Worm (Caenorhabditis elegans) whole organism, L4 larva: ENCODE data around the gene mrpl-40.

Source experiments
- F10B5.3 ChIP-seq: sonication (generic microtip); optimal IDR thresholded peaks from 2 replicates; lab custom pipeline; 2016; ENCODE audit warnings: mild to moderate bottlenecking, missing genetic modification characterization, missing compliant biosample characterization
- F26F4.8 ChIP-seq: fragments of 200-800 bp; sonication (Bioruptor generic); conservative IDR thresholded peaks from 2 replicates; pipeline ENCODE4 v1.3.6; 2022; ENCODE audit warnings: missing genetic modification characterization, missing compliant biosample characterization
- F37D6.2 ChIP-seq: sonication (generic microtip); optimal IDR thresholded peaks from 2 replicates; lab custom pipeline; 2016; ENCODE audit warnings: mild to moderate bottlenecking, missing genetic modification characterization, missing compliant biosample characterization
- F49E8.2 ChIP-seq: sonication (generic microtip); optimal IDR thresholded peaks from 2 replicates; lab custom pipeline; 2016; ENCODE audit warnings: missing compliant biosample characterization, mild to moderate bottlenecking, missing genetic modification characterization, borderline replicate concordance
- Y105C5A.15 ChIP-seq: fragments of 200-800 bp; sonication (Bioruptor generic); IDR thresholded peaks from 2 replicates; pipeline ENCODE4 v1.3.6; 2022; ENCODE audit warnings: missing genetic modification characterization, missing compliant biosample characterization
- Y75B8A.6 ChIP-seq: fragments of 200-800 bp; sonication (Bioruptor generic); IDR thresholded peaks from 2 replicates; pipeline ENCODE4 v1.3.6; 2022; ENCODE audit warnings: missing genetic modification reagents, missing genetic modification characterization, missing compliant biosample characterization
- ZK337.2 ChIP-seq: fragments of 200-800 bp; sonication (Bioruptor generic); IDR thresholded peaks from 2 replicates; pipeline ENCODE4 v1.3.6; 2022; ENCODE audit warnings: missing genetic modification reagents, missing genetic modification characterization, missing compliant biosample characterization
- ZK546.5 ChIP-seq, 2 experiments: sonication (generic microtip); optimal IDR thresholded peaks; 2 replicates each; lab custom pipeline; 2017; ENCODE audit warnings: missing biosample characterization in 2 of 2, missing genetic modification characterization in 2 of 2
- aha-1 ChIP-seq: fragments of 150-350 bp; peaks from one replicate; lab custom pipeline; 2014; ENCODE audit warnings: missing biosample characterization, missing genetic modification characterization
- ama-1 ChIP-seq: fragments of 150-350 bp; optimal IDR thresholded peaks from 2 replicates; lab custom pipeline; 2014; ENCODE audit warnings: inconsistent platforms, mixed read lengths
- attf-4 ChIP-seq: sonication (generic microtip); optimal IDR thresholded peaks from 3 replicates; lab custom pipeline; 2017; ENCODE audit warnings: missing biosample characterization, missing genetic modification characterization
- ceh-32 ChIP-seq: sonication (generic microtip); optimal IDR thresholded peaks from 2 replicates; lab custom pipeline; 2016; ENCODE audit warnings: mild to moderate bottlenecking, missing genetic modification characterization, missing compliant biosample characterization; ENCODE audit not compliant: poor library complexity
- ceh-82 ChIP-seq: sonication (generic microtip); optimal IDR thresholded peaks from 2 replicates; lab custom pipeline; 2017; ENCODE audit warnings: missing biosample characterization, missing genetic modification characterization
- daf-12 ChIP-seq: fragments of 150-350 bp; optimal IDR thresholded peaks from 2 replicates; lab custom pipeline; 2014; ENCODE audit warnings: missing biosample characterization, missing genetic modification reagents, missing genetic modification characterization
- daf-16 ChIP-seq, 3 experiments: sonication (generic microtip); optimal IDR thresholded peaks; 2 replicates each; lab custom pipeline; 2016 to 2017; ENCODE audit warnings: missing genetic modification characterization in 3 of 3, missing genetic modification reagents in 3 of 3, mild to moderate bottlenecking in 2 of 3, missing compliant biosample characterization in 2 of 3, missing biosample characterization in 1 of 3, moderate library complexity in 1 of 3
- daf-19 ChIP-seq: fragments of 200-800 bp; sonication (Bioruptor generic); conservative IDR thresholded peaks from 2 replicates; pipeline ENCODE4 v1.3.6; 2022; ENCODE audit warnings: missing genetic modification characterization, missing compliant biosample characterization
- daf-8 ChIP-seq: fragments of 200-800 bp; sonication (Bioruptor generic); IDR thresholded peaks from 2 replicates; pipeline ENCODE4 v1.3.6; 2022; ENCODE audit warnings: missing genetic modification characterization, missing compliant biosample characterization
- dmd-6 ChIP-seq: fragments of 200-800 bp; sonication (Bioruptor generic); IDR thresholded peaks from 2 replicates; pipeline ENCODE4 v1.3.6; 2022; ENCODE audit warnings: missing genetic modification reagents, missing genetic modification characterization, missing compliant biosample characterization
- dmd-9 ChIP-seq: fragments of 200-800 bp; sonication (Bioruptor generic); IDR thresholded peaks from 2 replicates; pipeline ENCODE4 v1.3.6; 2022; ENCODE audit warnings: missing genetic modification reagents, missing genetic modification characterization, missing compliant biosample characterization
- fkh-10 ChIP-seq: fragments of 150-350 bp; optimal IDR thresholded peaks from 2 replicates; lab custom pipeline; 2014; ENCODE audit warnings: missing biosample characterization, missing genetic modification reagents, missing genetic modification characterization
- hif-1 ChIP-seq, 2 experiments: sonication (generic microtip); optimal IDR thresholded peaks; 2 replicates each; lab custom pipeline; 2016 to 2017; ENCODE audit warnings: missing compliant biosample characterization in 2 of 2, missing genetic modification characterization in 2 of 2, missing genetic modification reagents in 2 of 2, missing genotype in 2 of 2, mild to moderate bottlenecking in 1 of 2
- hlh-30 ChIP-seq: sonication (generic microtip); optimal IDR thresholded peaks from 2 replicates; lab custom pipeline; 2017; ENCODE audit warnings: antibody characterized with exemption, mild to moderate bottlenecking, missing genetic modification characterization, missing compliant biosample characterization; ENCODE audit not compliant: insufficient read depth
- lin-15B ChIP-seq: fragments of 150-350 bp; sonication (generic microtip); optimal IDR thresholded peaks from 3 replicates; lab custom pipeline; 2014; ENCODE audit warnings: missing biosample characterization, missing genetic modification characterization
- lin-38 ChIP-seq: fragments of 200-800 bp; sonication (Bioruptor generic); IDR thresholded peaks from 2 replicates; pipeline ENCODE4 v1.3.6; 2022; ENCODE audit warnings: missing genetic modification reagents, missing genetic modification characterization, missing compliant biosample characterization
- lin-39 ChIP-seq: fragments of 150-350 bp; optimal IDR thresholded peaks from 2 replicates; lab custom pipeline; 2014; ENCODE audit warnings: missing biosample characterization, missing genetic modification reagents, missing genetic modification characterization
- lir-3 ChIP-seq: sonication (generic microtip); optimal IDR thresholded peaks from 2 replicates; lab custom pipeline; 2016; ENCODE audit warnings: mild to moderate bottlenecking, missing genetic modification characterization, missing compliant biosample characterization
- mdt-29 ChIP-seq: fragments of 200-800 bp; sonication (Bioruptor generic); IDR thresholded peaks from 2 replicates; pipeline ENCODE4 v1.3.6; 2022; ENCODE audit warnings: missing genetic modification reagents, missing genetic modification characterization, missing compliant biosample characterization
- mep-1 ChIP-seq: fragments of 150-350 bp; sonication (generic microtip); optimal IDR thresholded peaks from 3 replicates; lab custom pipeline; 2014; ENCODE audit warnings: missing biosample characterization, missing genetic modification characterization
- mes-2 ChIP-seq: sonication (generic microtip); optimal IDR thresholded peaks from 2 replicates; lab custom pipeline; 2016; ENCODE audit warnings: missing genotype, mild to moderate bottlenecking, missing genetic modification characterization, missing compliant biosample characterization; ENCODE audit not compliant: poor library complexity, severe bottlenecking
- mxl-3 ChIP-seq: fragments of 200-800 bp; sonication (Bioruptor generic); optimal IDR thresholded peaks from 2 replicates; lab custom pipeline; 2018; ENCODE audit warnings: mild to moderate bottlenecking, missing genetic modification characterization, missing compliant biosample characterization
- nhr-10 ChIP-seq: fragments of 150-350 bp; optimal IDR thresholded peaks from 2 replicates; lab custom pipeline; 2014; ENCODE audit warnings: missing biosample characterization, missing genetic modification characterization
- nhr-11 ChIP-seq: fragments of 150-350 bp; optimal IDR thresholded peaks from 2 replicates; lab custom pipeline; 2014; ENCODE audit warnings: missing biosample characterization, missing genetic modification characterization
- nhr-237 ChIP-seq: sonication (generic microtip); optimal IDR thresholded peaks from 2 replicates; lab custom pipeline; 2017; ENCODE audit warnings: missing biosample characterization, missing genetic modification characterization
- nhr-25 ChIP-seq: sonication (generic microtip); optimal IDR thresholded peaks from 2 replicates; lab custom pipeline; 2017; ENCODE audit warnings: missing genetic modification characterization, mild to moderate bottlenecking, missing compliant biosample characterization, antibody characterized with exemption, moderate library complexity, borderline replicate concordance; ENCODE audit not compliant: insufficient read depth
- nhr-41 ChIP-seq: fragments of 200-800 bp; sonication (Bioruptor generic); IDR thresholded peaks from 2 replicates; pipeline ENCODE4 v1.3.6; 2022; ENCODE audit warnings: missing genetic modification reagents, missing genetic modification characterization, missing compliant biosample characterization
- nhr-48 ChIP-seq: sonication (generic microtip); optimal IDR thresholded peaks from 2 replicates; lab custom pipeline; 2016; ENCODE audit warnings: mild to moderate bottlenecking, missing genetic modification characterization, missing compliant biosample characterization
- nhr-6 ChIP-seq: fragments of 150-350 bp; optimal IDR thresholded peaks from 2 replicates; lab custom pipeline; 2014; ENCODE audit warnings: missing biosample characterization, missing genetic modification characterization
- php-3 ChIP-seq: fragments of 200-800 bp; sonication (Bioruptor generic); IDR thresholded peaks from 2 replicates; pipeline ENCODE4 v1.3.6; 2022; ENCODE audit warnings: missing genetic modification reagents, missing genetic modification characterization, missing compliant biosample characterization
- pqm-1 ChIP-seq: sonication (generic microtip); optimal IDR thresholded peaks from 2 replicates; lab custom pipeline; 2017; ENCODE audit warnings: missing biosample characterization, missing genetic modification characterization
- saeg-2 ChIP-seq: fragments of 200-800 bp; sonication (Bioruptor generic); IDR thresholded peaks from 2 replicates; pipeline ENCODE4 v1.3.6; 2022; ENCODE audit warnings: missing genetic modification reagents, missing genetic modification characterization, missing compliant biosample characterization
- snpc-1.2 ChIP-seq: fragments of 200-800 bp; sonication (Bioruptor generic); IDR thresholded peaks from 2 replicates; pipeline ENCODE4 v1.3.6; 2022; ENCODE audit warnings: missing genetic modification reagents, missing genetic modification characterization, missing compliant biosample characterization
- spr-3 ChIP-seq: fragments of 200-800 bp; sonication (Bioruptor generic); optimal IDR thresholded peaks from 2 replicates; lab custom pipeline; 2018; ENCODE audit warnings: mild to moderate bottlenecking, missing genetic modification characterization, missing compliant biosample characterization
- unc-62 ChIP-seq, 3 experiments: fragments of 150-350 bp in 1 of 3; sonication (generic microtip); optimal IDR thresholded peaks in 2 of 3; peaks in 1 of 3; 1 replicate in 1 of 3; 2 replicates in 2 of 3; lab custom pipeline; 2014 to 2017; ENCODE audit warnings: missing biosample characterization in 3 of 3, missing genetic modification characterization in 3 of 3, missing genetic modification reagents in 3 of 3, missing genotype in 1 of 3
- vab-7 ChIP-seq: fragments of 200-800 bp; sonication (Bioruptor generic); IDR thresholded peaks from 2 replicates; pipeline ENCODE4 v1.3.6; 2022; ENCODE audit warnings: missing genetic modification reagents, missing genetic modification characterization, missing compliant biosample characterization
- zag-1 ChIP-seq: fragments of 150-350 bp; optimal IDR thresholded peaks from 2 replicates; lab custom pipeline; 2014; ENCODE audit warnings: missing biosample characterization, missing genetic modification characterization
- zfp-3 ChIP-seq: fragments of 200-800 bp; sonication (Bioruptor generic); conservative IDR thresholded peaks from 2 replicates; pipeline ENCODE4 v1.3.6; 2022; ENCODE audit warnings: missing genetic modification reagents, missing genetic modification characterization, missing compliant biosample characterization
- ztf-11 ChIP-seq: fragments of 150-350 bp; optimal IDR thresholded peaks from 2 replicates; lab custom pipeline; 2014; ENCODE audit warnings: missing biosample characterization, missing genetic modification characterization

mrpl-40 gene

DNA sequence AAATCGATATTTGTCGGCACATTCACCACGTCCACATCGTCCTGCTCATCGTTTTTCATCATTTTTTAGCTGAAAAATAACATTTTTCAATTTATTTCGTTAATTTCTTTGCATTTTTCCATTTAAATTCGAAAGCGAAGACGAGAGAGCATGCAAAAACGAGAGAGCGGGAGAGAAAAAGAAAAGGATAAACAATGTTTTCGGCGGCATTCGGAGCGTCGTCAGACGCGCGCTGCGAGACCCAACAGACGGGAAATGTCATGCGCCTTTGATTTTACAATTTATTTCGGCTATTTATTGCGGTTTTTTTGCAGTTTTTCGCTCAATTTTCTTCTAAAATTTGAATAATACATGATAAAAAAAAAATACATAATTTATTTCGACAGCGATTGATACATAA is 1.0 kb upstream of the mrpl-40 start, which contains the start of gene attf-3 (continued):
- TF ChIP-seq daf-19 (GFP tag; lab: Robert Waterston, UW): no peak
- peak; percentile 60 for TF ChIP-seq mep-1 (tag; lab: Kevin White, UChicago)
- no peak for TF ChIP-seq aha-1 (tag; lab: Kevin White, UChicago)
- peak; percentile 74 for TF ChIP-seq mes-2 (tag; lab: Kevin White, UChicago)
- no peak for TF ChIP-seq ztf-11 (tag; lab: Kevin White, UChicago)
- TF ChIP-seq F26F4.8: no peak
- TF ChIP-seq ceh-32 (tag; lab: Kevin White, UChicago): no peak
- TF ChIP-seq lir-3: no peak
- no peak for TF ChIP-seq F10B5.3 (tag; lab: Kevin White, UChicago)
- TF ChIP-seq hlh-30 (tag; lab: Kevin White, UChicago): peak; percentile 63
- no peak for TF ChIP-seq lin-39 (tag; lab: Kevin White, UChicago)
- no peak for TF ChIP-seq ceh-82

- no peak for TF ChIP-seq mxl-3 (GFP tag; lab: Kevin White, UChicago)
- no peak for TF ChIP-seq daf-8
- no peak for TF ChIP-seq daf-12 (tag; lab: Kevin White, UChicago)
- TF ChIP-seq nhr-41 (GFP tag; lab: Robert Waterston, UW): no peak
- no peak for TF ChIP-seq nhr-11 (tag; lab: Kevin White, UChicago)
- TF ChIP-seq aha-1 (tag; lab: Kevin White, UChicago): no peak
- peak; percentile 71 for TF ChIP-seq snpc-1.2 (GFP tag; lab: Robert Waterston, UW)
- TF ChIP-seq dmd-6: peak; percentile 40
- TF ChIP-seq vab-7 (GFP tag; lab: Robert Waterston, UW): peak; percentile 61; the same call in 1 of the 2 replicates
- peak; percentile 72 for TF ChIP-seq mes-2 (tag; lab: Kevin White, UChicago)
- 0 out of 2 replicates have a peak, but pooled peaks have one; percentile 55 for TF ChIP-seq dmd-9 (GFP tag; lab: Robert Waterston, UW)
- TF ChIP-seq F49E8.2 (tag; lab: Kevin White, UChicago): peak; percentile 88
- peak; percentile 51; the same call in 1 of the 2 replicates for TF ChIP-seq zfp-3 (GFP tag; lab: Robert Waterston, UW)
- TF ChIP-seq ZK546.5 (tag; optimal IDR thresholded peaks at IDR 0.05; lab: Kevin White, UChicago): no peak
- peak; percentile 89 for TF ChIP-seq ama-1 (lab: Kevin White, UChicago)
- TF ChIP-seq mdt-29 (GFP tag; lab: Robert Waterston, UW): no peak
- TF ChIP-seq nhr-6 (tag; lab: Kevin White, UChicago): no peak
- TF ChIP-seq daf-16 (GFP tag; optimal IDR thresholded peaks at IDR 0.05; lab: Kevin White, UChicago): peak in 1 of 2 experiments; percentile 75
- peak; percentile 41 for TF ChIP-seq daf-16 (tag; optimal IDR thresholded peaks at IDR 0.05; lab: Kevin White, UChicago)
- TF ChIP-seq unc-62 (GFP tag; optimal IDR thresholded peaks at IDR 0.05 in 1 of 2; lab: Kevin White, UChicago): peak in 1 of 2 experiments; percentile 84
- TF ChIP-seq unc-62 (tag; optimal IDR thresholded peaks at IDR 0.05; lab: Kevin White, UChicago): no peak
- TF ChIP-seq spr-3 (GFP tag; lab: Kevin White, UChicago): peak; percentile 52
- no peak for TF ChIP-seq nhr-25 (tag; lab: Kevin White, UChicago)
- TF ChIP-seq Y75B8A.6 (GFP tag; lab: Robert Waterston, UW): no peak
- TF ChIP-seq fkh-10 (GFP tag; lab: Kevin White, UChicago): no peak
- no peak for TF ChIP-seq ZK337.2
- TF ChIP-seq nhr-10 (tag; lab: Kevin White, UChicago): no peak
- no peak for TF ChIP-seq nhr-48 (tag; lab: Kevin White, UChicago)
- no peak for TF ChIP-seq F37D6.2
- no peak for TF ChIP-seq lin-15B (tag; lab: Kevin White, UChicago)
- TF ChIP-seq ceh-82: no peak
- no peak for TF ChIP-seq attf-4 (tag; lab: Kevin White, UChicago)
- peak; percentile 39 for TF ChIP-seq lir-3
- no peak for TF ChIP-seq pqm-1 (tag; lab: Kevin White, UChicago)
- peak; percentile 46; the same call in 1 of the 2 replicates for TF ChIP-seq php-3 (GFP tag; lab: Robert Waterston, UW)
- TF ChIP-seq nhr-237 (tag; lab: Kevin White, UChicago): no peak
- no peak for TF ChIP-seq ztf-11 (tag; lab: Kevin White, UChicago)
- TF ChIP-seq hif-1 (tag; optimal IDR thresholded peaks at IDR 0.05; lab: Kevin White, UChicago): no peak
- peak; percentile 79 for TF ChIP-seq lin-38
- no peak for TF ChIP-seq ceh-32 (tag; lab: Kevin White, UChicago)
- TF ChIP-seq saeg-2: 0 out of 2 replicates have a peak, but pooled peaks have one; percentile 52
- TF ChIP-seq Y105C5A.15 (GFP tag; lab: Robert Waterston, UW): peak; percentile 78; the same call in 1 of the 2 replicates
- TF ChIP-seq zag-1 (tag; lab: Kevin White, UChicago): no peak
These were observed 1.8 kb downstream of the mrpl-40 start for ce11 chrIII:89155-89554.
